Fruit fly (Drosophila melanogaster) whole organism, pupa: ENCODE results near the gene Spindly.

Experiments
- CG10348 ChIP-seq: fragments of 200-800 bp; sonication (Bioruptor generic); IDR thresholded peaks from 2 replicates; pipeline ENCODE4 v1.3.6; 2022; ENCODE audit warnings: missing biosample characterization, missing genetic modification characterization
- CG12605 ChIP-seq: fragments of 200-800 bp; sonication (Bioruptor generic); IDR thresholded peaks from 2 replicates; pipeline ENCODE4 v1.3.6; 2022; ENCODE audit warnings: missing biosample characterization, missing genetic modification characterization
- CG13204 ChIP-seq: fragments of 200-800 bp; sonication (Bioruptor generic); optimal IDR thresholded peaks from 2 replicates; lab custom pipeline; 2018; ENCODE audit warnings: missing biosample characterization, mild to moderate bottlenecking, missing genetic modification characterization, moderate library complexity
- CG14655 ChIP-seq: fragments of 200-800 bp; sonication (Bioruptor generic); optimal IDR thresholded peaks from 3 replicates; lab custom pipeline; 2017; ENCODE audit warnings: mild to moderate bottlenecking, missing biosample characterization, missing genetic modification reagents, missing genetic modification characterization
- CG15710 ChIP-seq: fragments of 200-800 bp; sonication (Bioruptor generic); optimal IDR thresholded peaks from 2 replicates; lab custom pipeline; 2018; ENCODE audit warnings: missing biosample characterization, mild to moderate bottlenecking, missing genetic modification characterization, moderate library complexity
- CG17806 ChIP-seq: fragments of 200-800 bp; sonication (Bioruptor generic); optimal IDR thresholded peaks from 2 replicates; lab custom pipeline; 2018; ENCODE audit warnings: missing biosample characterization, mild to moderate bottlenecking, missing genetic modification characterization, moderate library complexity
- CG32121 ChIP-seq: fragments of 200-800 bp; sonication (Bioruptor generic); IDR thresholded peaks from 2 replicates; pipeline ENCODE4 v1.3.6; 2022; ENCODE audit warnings: missing biosample characterization, missing genetic modification characterization
- CG34367 ChIP-seq: fragments of 200-800 bp; sonication (Bioruptor generic); optimal IDR thresholded peaks from 2 replicates; lab custom pipeline; 2018; ENCODE audit warnings: missing biosample characterization, mild to moderate bottlenecking, missing genetic modification characterization
- CG4496 ChIP-seq: fragments of 200-800 bp; sonication (Bioruptor generic); IDR thresholded peaks from 3 replicates; pipeline ENCODE4 v1.3.6; 2022; ENCODE audit warnings: missing biosample characterization, missing genetic modification characterization
- CG8159 ChIP-seq: fragments of 200-800 bp; sonication (Bioruptor generic); optimal IDR thresholded peaks from 3 replicates; lab custom pipeline; 2018; ENCODE audit warnings: missing biosample characterization, mild to moderate bottlenecking, missing genetic modification characterization, moderate library complexity
- CG8301 ChIP-seq: fragments of 200-800 bp; sonication (Bioruptor generic); optimal IDR thresholded peaks from 2 replicates; lab custom pipeline; 2018; ENCODE audit warnings: missing biosample characterization, mild to moderate bottlenecking, missing genetic modification characterization
- CG9948 ChIP-seq: fragments of 200-800 bp; sonication (Bioruptor generic); optimal IDR thresholded peaks from 2 replicates; lab custom pipeline; 2018; ENCODE audit warnings: missing biosample characterization, mild to moderate bottlenecking, missing genetic modification characterization, moderate library complexity
- D1 ChIP-seq: fragments of 200-800 bp; sonication (Bioruptor generic); optimal IDR thresholded peaks from 2 replicates; lab custom pipeline; 2018; ENCODE audit warnings: missing biosample characterization, mild to moderate bottlenecking, missing genetic modification characterization, moderate library complexity
- EcR ChIP-seq: fragments of 200-800 bp; sonication (Bioruptor generic); optimal IDR thresholded peaks from 3 replicates; lab custom pipeline; 2019; ENCODE audit warnings: missing biosample characterization, missing genetic modification characterization, mild to moderate bottlenecking, moderate library complexity, missing genetic modification reagents
- Ets98B ChIP-seq: fragments of 200-800 bp; sonication (Bioruptor generic); IDR thresholded peaks from 2 replicates; pipeline ENCODE4 v1.3.6; 2022; ENCODE audit warnings: missing biosample characterization, missing genetic modification characterization
- Pif1A ChIP-seq: fragments of 200-800 bp; sonication (Bioruptor generic); optimal IDR thresholded peaks from 3 replicates; lab custom pipeline; 2016; ENCODE audit warnings: missing biosample characterization, missing genetic modification characterization
- Pif1B ChIP-seq: fragments of 200-800 bp; sonication (Bioruptor generic); optimal IDR thresholded peaks from 3 replicates; lab custom pipeline; 2016; ENCODE audit warnings: missing biosample characterization, missing genetic modification characterization
- Snoo ChIP-seq: fragments of 200-800 bp; sonication (Bioruptor generic); optimal IDR thresholded peaks from 3 replicates; lab custom pipeline; 2017; ENCODE audit warnings: missing biosample characterization, mild to moderate bottlenecking, missing genetic modification characterization, inconsistent platforms
- fd96Ca ChIP-seq: fragments of 200-800 bp; sonication (Bioruptor generic); IDR thresholded peaks from 3 replicates; pipeline ENCODE4 v1.3.6; 2022; ENCODE audit warnings: missing biosample characterization, missing genetic modification characterization
- gl ChIP-seq: fragments of 200-800 bp; sonication (Bioruptor generic); optimal IDR thresholded peaks from 2 replicates; lab custom pipeline; 2018; ENCODE audit warnings: missing biosample characterization, mild to moderate bottlenecking, missing genetic modification characterization
- rn ChIP-seq: fragments of 200-800 bp; sonication (Bioruptor generic); IDR thresholded peaks from 2 replicates; pipeline ENCODE4 v1.3.6; 2022; ENCODE audit warnings: missing biosample characterization, missing genetic modification characterization

The Spindly gene

DNA sequence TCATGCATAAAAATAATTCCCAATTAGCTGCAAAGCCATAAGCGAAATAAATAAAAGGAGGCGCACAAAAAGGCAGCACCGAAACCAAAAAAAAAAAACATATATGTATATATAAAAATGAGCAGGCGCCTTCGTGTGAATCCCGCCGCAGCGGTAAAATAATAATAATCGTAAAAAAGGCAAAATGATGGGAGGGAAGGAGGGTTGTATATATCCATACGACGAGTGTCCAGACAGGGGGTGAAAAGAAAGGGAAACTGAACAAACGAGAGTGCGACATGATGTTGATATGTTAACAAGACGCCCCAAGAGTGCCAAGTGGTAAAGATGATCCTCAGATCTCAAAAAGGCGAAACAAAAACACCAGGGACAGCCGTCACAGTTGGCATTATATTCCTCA, 34.4 kb upstream of the Spindly start:
- no peak for TF ChIP-seq CG34367 (tag; lab: Kevin White, UChicago)
- TF ChIP-seq CG13204, result peak; percentile 2
- TF ChIP-seq, all 21 proteins: peak for 1

dm6 chr2L:3562435-3562834, 32.3 kb upstream of the Spindly start:
- peak; percentile 9 for TF ChIP-seq Pif1B (GFP tag; lab: Kevin White, UChicago)
- no peak for TF ChIP-seq D1 (tag; lab: Kevin White, UChicago)
- no peak for TF ChIP-seq gl (tag; lab: Kevin White, UChicago)
- TF ChIP-seq CG8159, result peak; percentile 68
- TF ChIP-seq fd96Ca, result peak; percentile 44; the same call in 1 of the 3 replicates
- TF ChIP-seq CG4496 (GFP tag; lab: Robert Waterston, UW), result no peak
- peak; percentile 50 for TF ChIP-seq CG8301 (tag; lab: Kevin White, UChicago)
- TF ChIP-seq CG17806 (tag; lab: Kevin White, UChicago), result peak; percentile 62
- TF ChIP-seq CG32121, result no peak
- TF ChIP-seq CG12605 (GFP tag; lab: Robert Waterston, UW), result no peak
- TF ChIP-seq Pif1A, result peak; percentile 29
- no peak for TF ChIP-seq Snoo (tag; lab: Kevin White, UChicago)
- TF ChIP-seq EcR, result no peak
- no peak for TF ChIP-seq CG10348
- TF ChIP-seq CG9948, result peak; percentile 62
- peak; percentile 27 for TF ChIP-seq CG13204
- no peak for TF ChIP-seq rn
- TF ChIP-seq Ets98B (GFP tag; lab: Robert Waterston, UW), result no peak
- peak; percentile 60 for TF ChIP-seq CG14655 (GFP tag; lab: Kevin White, UChicago)
- peak; percentile 50 for TF ChIP-seq CG34367 (tag; lab: Kevin White, UChicago)
- TF ChIP-seq CG15710 (tag; lab: Kevin White, UChicago), result peak; percentile 67

DNA sequence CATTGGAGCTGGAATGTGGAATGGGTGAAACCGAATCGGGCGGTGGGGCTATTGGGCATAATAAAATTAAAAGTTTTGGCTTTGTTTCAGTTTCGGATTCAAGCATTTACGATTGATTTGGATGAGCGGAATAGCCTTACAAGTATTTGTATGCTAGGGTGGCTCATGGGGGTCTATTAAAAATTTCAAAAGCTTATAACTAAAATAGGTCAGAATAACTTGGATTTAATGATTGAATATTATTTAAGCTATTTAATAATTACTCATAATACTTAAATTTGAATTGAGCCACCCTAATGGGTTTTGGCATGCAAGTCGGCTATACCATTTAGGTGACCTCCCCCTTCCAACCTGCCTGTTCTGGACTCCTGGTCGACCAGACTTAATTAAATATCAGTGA, 29.5 kb upstream of the Spindly start:
- TF ChIP-seq CG9948 (peak; percentile 23), CG17806 (tag; lab: Kevin White, UChicago) (no peak), fd96Ca (no peak), CG34367 (tag; lab: Kevin White, UChicago) (no peak), Ets98B (GFP tag; lab: Robert Waterston, UW) (no peak), CG15710 (tag; lab: Kevin White, UChicago) (peak; percentile 51), CG13204 (no peak), CG8159 (peak; percentile 76)

DNA sequence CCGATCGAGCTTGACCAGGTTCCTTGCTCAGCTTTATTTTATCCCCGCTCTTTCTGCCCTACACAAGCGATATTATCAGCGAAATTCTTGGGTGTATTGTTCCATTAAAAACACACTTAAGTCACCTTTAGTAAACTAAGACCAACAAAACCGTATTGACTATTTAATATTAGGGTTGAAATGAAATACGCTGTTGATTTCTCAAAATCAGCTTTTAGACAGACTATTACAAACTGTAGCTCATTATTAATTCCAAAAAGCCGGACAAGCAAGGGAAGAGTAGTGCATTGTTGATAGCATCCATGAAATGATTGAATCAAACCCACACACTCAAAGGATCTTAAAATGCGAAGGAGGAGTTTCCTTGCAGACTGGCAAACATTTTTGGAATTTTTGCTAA, 28.2 kb upstream of the Spindly start:
- TF ChIP-seq CG32121 (no peak), CG13204 (no peak), Pif1A (no peak), CG8159 (peak; percentile 61), CG8301 (tag; lab: Kevin White, UChicago) (no peak), CG4496 (GFP tag; lab: Robert Waterston, UW) (no peak), CG17806 (tag; lab: Kevin White, UChicago) (peak; percentile 50), EcR (no peak), CG9948 (peak; percentile 39), Ets98B (GFP tag; lab: Robert Waterston, UW) (no peak), gl (tag; lab: Kevin White, UChicago) (no peak), CG34367 (tag; lab: Kevin White, UChicago) (peak; percentile 12)
- TF ChIP-seq, all 21 proteins: peak for 4

DNA sequence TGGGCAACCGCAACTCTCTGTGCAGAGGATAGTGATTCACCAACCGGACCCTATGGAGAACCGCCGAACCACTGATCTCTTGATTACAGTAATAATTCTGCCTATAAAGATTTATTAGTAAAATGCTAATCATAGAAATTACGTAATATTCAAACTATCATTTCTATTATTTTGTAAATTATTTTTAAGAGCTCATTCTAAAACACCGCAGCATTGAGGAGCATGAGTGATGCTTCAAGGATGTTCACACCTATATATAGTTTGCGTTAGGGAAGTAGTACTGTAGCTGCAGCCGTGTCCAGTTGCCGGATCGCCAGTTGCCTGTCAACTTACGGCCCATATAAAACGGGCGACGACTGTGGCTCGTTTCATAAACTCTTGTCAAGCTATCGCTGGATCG, 27.4 kb upstream of the Spindly start:
- TF ChIP-seq CG15710 (tag; lab: Kevin White, UChicago) (peak; percentile 67), Snoo (tag; lab: Kevin White, UChicago) (no peak), CG14655 (GFP tag; lab: Kevin White, UChicago) (peak; percentile 57), EcR (peak; percentile 23), CG8159 (peak; percentile 66), CG32121 (no peak), CG12605 (GFP tag; lab: Robert Waterston, UW) (no peak), gl (tag; lab: Kevin White, UChicago) (peak; percentile 29), Pif1A (peak; percentile 66), Pif1B (GFP tag; lab: Kevin White, UChicago) (peak; percentile 57), CG13204 (peak; percentile 17), rn (no peak), Ets98B (GFP tag; lab: Robert Waterston, UW) (no peak), CG34367 (tag; lab: Kevin White, UChicago) (peak; percentile 55), CG10348 (no peak), CG4496 (GFP tag; lab: Robert Waterston, UW) (0 out of 3 replicates have a peak, but pooled peaks have one; percentile 37), CG9948 (peak; percentile 55), CG17806 (tag; lab: Kevin White, UChicago) (peak; percentile 57), CG8301 (tag; lab: Kevin White, UChicago) (peak; percentile 37)

DNA sequence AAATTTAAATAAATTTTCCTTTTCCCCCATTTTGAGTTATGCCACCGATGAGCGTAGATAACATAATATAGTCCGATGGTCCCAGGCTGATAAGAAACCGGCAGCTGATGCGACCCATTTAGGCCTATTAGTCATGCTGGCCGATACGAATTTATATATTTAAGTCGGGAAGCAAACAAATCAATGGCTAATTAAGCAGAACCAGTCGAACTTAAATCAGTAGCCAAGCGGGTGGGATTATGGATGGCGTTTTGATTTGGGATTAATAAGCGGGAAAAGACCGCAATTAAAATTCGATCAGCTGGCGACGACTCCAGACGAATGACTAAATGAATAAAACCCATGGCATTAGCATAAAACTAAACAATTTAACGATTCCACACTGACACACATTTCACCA, 26.8 kb upstream of the Spindly start:
- TF ChIP-seq CG32121 (no peak), rn (no peak), CG13204 (no peak), CG9948 (no peak), CG10348 (no peak), CG14655 (GFP tag; lab: Kevin White, UChicago) (no peak), CG15710 (tag; lab: Kevin White, UChicago) (no peak), CG8301 (tag; lab: Kevin White, UChicago) (no peak), D1 (tag; lab: Kevin White, UChicago) (no peak), CG4496 (GFP tag; lab: Robert Waterston, UW) (no peak), Pif1A (no peak), gl (tag; lab: Kevin White, UChicago) (no peak)
